Fruit fly (Drosophila melanogaster): Measurements from ENCODE around the gene Sec61gamma.

DNA sequence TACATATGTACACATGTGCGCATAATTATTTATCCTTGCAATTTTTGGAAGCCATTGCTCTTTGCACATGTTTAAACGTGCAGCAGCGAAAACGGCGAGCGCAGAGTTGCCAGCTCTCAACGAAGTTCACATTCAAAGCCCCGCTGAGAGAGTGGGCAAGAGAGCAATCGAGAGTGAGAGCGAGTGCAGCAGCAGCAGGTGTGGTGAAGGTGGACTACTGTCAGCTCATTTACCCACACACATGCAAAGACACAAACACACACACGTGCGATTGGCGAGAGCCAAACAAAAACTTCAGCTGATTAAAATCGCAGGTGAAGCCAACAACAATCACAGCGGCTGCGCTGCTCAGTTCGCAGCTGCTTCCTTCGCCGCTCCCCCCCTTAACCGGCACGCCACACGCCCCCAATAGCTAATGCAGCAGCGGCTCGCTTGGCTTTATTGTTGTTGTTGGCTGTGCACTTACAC lies 11.7 kb upstream of the Sec61gamma start:
- TF ChIP-seq CG8159 (tag; optimal IDR thresholded peaks at IDR 0.05), result no peak
- peak; percentile 81 for TF ChIP-seq CG13204 (GFP tag; optimal IDR thresholded peaks at IDR 0.05)
- peak; percentile 79 for TF ChIP-seq EcR (GFP tag; optimal IDR thresholded peaks at IDR 0.05)
- TF ChIP-seq CG32121 (GFP tag; IDR thresholded peaks at IDR 0.05), result peak; percentile 43; the same call in 1 of the 2 replicates
- 0 out of 3 replicates have a peak, but pooled peaks have one; percentile 29 for TF ChIP-seq fd96Ca (GFP tag; IDR thresholded peaks at IDR 0.05)
